Worm (Caenorhabditis elegans) whole organism, L2 larva: ENCODE results near the gene hex-3.

Experiments used
- ceh-82 ChIP-seq: fragments of 150-350 bp; optimal IDR thresholded peaks from 2 replicates; lab custom pipeline; 2014; ENCODE audit warnings: missing biosample characterization, missing genetic modification characterization
- egl-27 ChIP-seq: sonication (generic microtip); optimal IDR thresholded peaks from 3 replicates; lab custom pipeline; 2017; ENCODE audit warnings: missing biosample characterization, missing genetic modification reagents, missing genetic modification characterization
- elt-1 ChIP-seq: fragments of 150-350 bp; optimal IDR thresholded peaks from 2 replicates; lab custom pipeline; 2014; ENCODE audit warnings: missing biosample characterization, missing genetic modification characterization
- fos-1 ChIP-seq: fragments of 150-350 bp; optimal IDR thresholded peaks from 2 replicates; lab custom pipeline; 2014; ENCODE audit warnings: missing biosample characterization, missing genetic modification characterization
- lin-39 ChIP-seq: fragments of 150-350 bp; optimal IDR thresholded peaks from 2 replicates; lab custom pipeline; 2014; ENCODE audit warnings: missing biosample characterization, missing genetic modification reagents, missing genetic modification characterization
- mdl-1 ChIP-seq, 2 experiments: fragments of 150-350 bp in 1 of 2; sonication (generic microtip) in 1 of 2; optimal IDR thresholded peaks; 2 replicates each; lab custom pipeline; 2017; ENCODE audit warnings: missing biosample characterization in 2 of 2, missing genetic modification characterization in 2 of 2
- nhr-21 ChIP-seq: fragments of 150-350 bp; optimal IDR thresholded peaks from 2 replicates; lab custom pipeline; 2014; ENCODE audit warnings: missing biosample characterization, missing genetic modification characterization
- nhr-237 ChIP-seq: fragments of 150-350 bp; optimal IDR thresholded peaks from 2 replicates; lab custom pipeline; 2014; ENCODE audit warnings: missing biosample characterization, missing genetic modification characterization
- skn-1 ChIP-seq: sonication (generic microtip); optimal IDR thresholded peaks from 2 replicates; lab custom pipeline; 2017; ENCODE audit warnings: missing biosample characterization, missing genetic modification characterization
- snpc-4 ChIP-seq: fragments of 150-350 bp; optimal IDR thresholded peaks from 2 replicates; lab custom pipeline; 2014; ENCODE audit warnings: missing biosample characterization, missing genetic modification characterization
- unc-55 ChIP-seq: fragments of 150-350 bp; sonication (generic microtip); optimal IDR thresholded peaks from 3 replicates; lab custom pipeline; 2014; ENCODE audit warnings: missing biosample characterization, missing genetic modification reagents, missing genetic modification characterization
- zag-1 ChIP-seq: fragments of 150-350 bp; optimal IDR thresholded peaks from 2 replicates; lab custom pipeline; 2014; ENCODE audit warnings: missing biosample characterization, missing genetic modification characterization
- ztf-4 ChIP-seq: fragments of 150-350 bp; optimal IDR thresholded peaks from 2 replicates; lab custom pipeline; 2014; ENCODE audit warnings: missing biosample characterization, missing genetic modification characterization

DNA sequence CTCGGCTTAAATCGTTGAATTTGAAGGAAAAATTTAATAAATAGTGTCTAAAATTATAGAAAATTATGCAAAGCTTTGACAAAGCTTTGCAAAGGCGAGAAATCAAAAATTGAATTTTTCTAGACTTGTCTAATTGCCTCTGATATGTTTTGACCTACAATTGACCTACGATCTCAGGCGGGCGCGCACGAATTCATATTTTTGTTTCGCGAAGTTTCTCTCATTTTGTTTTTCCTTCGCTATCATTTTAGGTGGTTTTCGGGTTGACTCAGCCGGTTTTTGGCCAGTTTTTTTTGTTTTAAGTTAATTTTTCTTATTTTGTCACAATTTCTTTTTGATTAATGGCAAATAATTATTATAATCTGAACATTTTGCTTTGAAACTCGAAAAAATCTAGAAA, 41.8 kb upstream of the hex-3 start:
- TF ChIP-seq fos-1 (no peak), nhr-21 (no peak), ceh-82 (tag; lab: Kevin White, UChicago) (no peak), ztf-4 (no peak), snpc-4 (no peak), skn-1 (no peak), elt-1 (no peak), egl-27 (tag; lab: Kevin White, UChicago) (no peak), lin-39 (tag; lab: Kevin White, UChicago) (no peak), unc-55 (GFP tag; lab: Kevin White, UChicago) (no peak), zag-1 (tag; lab: Kevin White, UChicago) (no peak), nhr-237 (tag; lab: Kevin White, UChicago) (no peak), mdl-1 (tag; optimal IDR thresholded peaks at IDR 0.05; lab: Kevin White, UChicago) (no peak)
